Fruit fly (Drosophila melanogaster) S2 (cell line): ENCODE measurements around the gene snRNP-U1-C.

Experiments
- CG8478 ChIP-seq: fragments of >200 bp; optimal IDR thresholded peaks from 2 replicates; lab custom pipeline; 2018
- CTCF ChIP-seq, 2 experiments: fragments of >200 bp; optimal IDR thresholded peaks; 2 replicates each; lab custom pipeline; 2018

Gene snRNP-U1-C

DNA sequence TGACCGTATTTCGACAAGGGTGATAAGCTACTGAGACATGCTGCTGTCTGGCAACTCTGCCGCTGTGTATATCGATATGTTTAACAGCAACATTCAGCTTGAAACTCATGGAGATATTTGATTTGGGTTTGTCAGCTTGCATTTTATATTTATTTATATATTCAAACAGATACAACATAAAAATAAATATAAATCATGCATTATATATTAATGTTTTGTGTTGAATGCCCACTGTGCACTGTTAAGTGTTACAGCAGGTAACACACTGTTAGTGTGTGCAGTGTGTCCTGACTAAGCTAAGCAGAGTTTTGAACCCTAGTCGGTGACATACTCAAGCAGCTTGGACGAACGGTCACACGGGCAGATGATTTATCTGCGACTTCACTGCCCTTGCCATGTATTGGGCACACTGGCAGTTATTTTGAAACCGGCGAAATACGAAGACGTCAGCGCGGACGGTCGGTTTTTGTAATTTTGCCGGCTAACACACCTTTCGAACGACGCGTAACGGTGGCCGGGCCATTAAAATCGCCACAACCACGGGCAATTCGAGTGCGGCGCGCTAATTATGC, at the start of gene snRNP-U1-C, which contains the start of gene gukh:
Gene snRNP-U1-C (minus strand): TSS at position 37 of the 572 bp plus-strand sequence.
Gene gukh (plus strand): TSS at position 412 of the 572 bp plus-strand sequence.
- TF ChIP-seq CTCF (optimal IDR thresholded peaks at IDR 0.05; lab: Kevin White, UChicago): peak; percentile 74 to 79
- no peak for TF ChIP-seq CG8478 (lab: Kevin White, UChicago)

DNA sequence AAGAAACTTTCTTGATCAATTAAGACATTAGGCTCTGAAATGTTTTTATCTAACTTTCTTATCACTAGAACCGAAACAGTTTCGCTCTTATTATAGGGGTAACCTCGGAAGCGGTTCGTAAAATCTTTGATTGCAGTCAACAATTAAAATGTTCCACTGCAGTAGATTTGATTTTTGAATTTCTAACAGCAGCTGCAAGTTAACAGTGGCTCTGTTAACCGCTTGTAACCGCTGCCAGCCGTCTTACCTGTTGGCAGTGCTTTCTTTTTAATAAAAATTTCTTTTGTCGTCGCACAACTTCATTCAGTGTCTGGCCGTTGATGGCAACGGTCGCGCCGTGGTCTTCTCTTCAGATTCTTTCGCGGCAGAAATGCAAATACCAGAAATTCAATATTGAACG, 49.8 kb upstream of the snRNP-U1-C start, which contains the start of gene CG6026:
Gene CG6026 (plus strand): TSS at position 301 of the 400 bp plus-strand sequence.
- TF ChIP-seq CTCF (optimal IDR thresholded peaks at IDR 0.05; lab: Kevin White, UChicago) (no peak), CG8478 (lab: Kevin White, UChicago) (no peak)

DNA sequence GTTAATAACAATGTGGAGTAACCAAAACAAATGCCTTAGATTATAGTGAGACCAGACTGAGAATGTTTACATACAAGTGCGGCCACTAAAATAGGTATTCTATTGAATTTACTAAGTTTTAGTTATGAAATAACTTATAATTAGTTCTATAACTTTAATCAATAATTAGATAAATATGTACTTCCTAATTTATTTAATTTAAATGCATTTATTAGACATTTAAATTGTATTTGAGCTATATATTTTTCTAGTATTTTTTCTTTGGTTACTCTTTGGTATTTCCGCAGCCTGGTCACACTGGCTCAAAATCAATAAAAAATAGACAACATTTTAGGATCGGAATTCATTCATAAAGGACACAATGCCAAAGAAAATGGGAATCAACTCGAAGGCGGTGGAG, 47.8 kb upstream of the snRNP-U1-C start, which contains the start of the genes Prp18 and CG6013:
Gene Prp18 (minus strand): TSS at position 62 of the 400 bp plus-strand sequence.
Gene CG6013 (plus strand): TSS at position 294 of the 400 bp plus-strand sequence.
- TF ChIP-seq CTCF (optimal IDR thresholded peaks at IDR 0.05; lab: Kevin White, UChicago) (no peak), CG8478 (lab: Kevin White, UChicago) (no peak)

DNA sequence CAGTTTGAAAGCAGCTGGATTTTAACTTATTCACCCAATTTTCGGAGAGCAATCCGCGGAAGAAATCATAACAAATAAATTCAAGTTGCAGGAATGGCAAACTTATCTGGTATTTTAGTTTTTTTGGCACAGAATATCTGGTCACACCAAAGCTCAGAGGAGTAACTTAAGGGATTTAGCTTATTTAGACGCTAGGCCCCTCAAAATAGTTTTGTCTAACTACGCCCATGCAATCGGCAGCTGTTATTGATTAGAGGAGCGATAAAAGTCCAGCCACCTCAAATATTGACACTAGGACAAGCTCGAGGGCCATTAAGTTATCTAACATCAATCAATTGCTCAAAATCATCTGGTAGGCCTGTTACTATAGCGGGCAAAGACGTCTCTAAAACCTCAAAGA, 45.3 kb upstream of the snRNP-U1-C start, which contains the start of the genes GatA and P5cr:
Gene GatA (minus strand): TSS at position 100 of the 400 bp plus-strand sequence.
Gene P5cr (plus strand): TSS at position 174 of the 400 bp plus-strand sequence.
- TF ChIP-seq CTCF (optimal IDR thresholded peaks at IDR 0.05; lab: Kevin White, UChicago) (no peak), CG8478 (lab: Kevin White, UChicago) (no peak)

DNA sequence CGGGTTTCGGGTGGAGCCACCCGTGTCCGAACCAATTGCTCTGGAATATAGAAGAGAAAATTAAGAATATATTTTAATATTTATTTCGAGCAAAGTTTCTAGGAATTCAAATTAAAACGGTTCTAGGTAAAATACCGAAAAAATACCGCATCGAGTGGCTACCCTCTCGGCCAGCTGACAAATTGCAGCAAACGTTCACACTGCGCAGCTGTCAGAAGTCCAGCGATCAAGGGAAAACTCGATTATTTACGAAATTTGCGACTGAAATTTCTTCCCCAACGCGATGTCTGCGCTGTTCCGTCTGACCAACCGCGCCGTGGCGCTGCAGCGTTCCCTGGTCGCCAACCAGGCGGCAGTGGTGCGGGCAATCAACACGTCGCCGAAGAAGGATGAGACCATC, 43.7 kb upstream of the snRNP-U1-C start, which contains the start of gene NP15.6:
Gene NP15.6 (plus strand): TSS at position 204 of the 400 bp plus-strand sequence.
- TF ChIP-seq CTCF (optimal IDR thresholded peaks at IDR 0.05; lab: Kevin White, UChicago) (no peak), CG8478 (lab: Kevin White, UChicago) (no peak)

DNA sequence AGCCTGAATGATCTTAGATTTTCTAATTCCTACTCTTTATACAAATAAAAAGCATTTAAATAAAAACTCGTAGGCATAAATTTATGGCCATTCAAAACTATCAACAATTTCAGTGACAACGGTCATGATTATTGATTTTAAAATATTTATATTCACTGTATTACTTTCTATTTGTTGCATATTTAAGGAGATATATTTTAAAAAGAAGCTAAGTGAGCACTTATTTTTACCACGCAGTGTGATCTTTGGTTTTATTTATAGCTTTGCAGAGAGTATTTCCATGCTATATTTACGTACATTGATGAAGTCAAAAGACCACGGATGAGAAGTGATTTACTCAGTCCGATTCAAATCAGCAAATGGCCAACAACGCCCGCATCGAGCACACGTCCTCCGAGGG, 41.3 kb upstream of the snRNP-U1-C start, which contains the start of gene CG14285:
Gene CG14285 (plus strand): TSS at position 339 of the 400 bp plus-strand sequence.
- TF ChIP-seq CG8478 (lab: Kevin White, UChicago): no peak
- TF ChIP-seq CTCF (optimal IDR thresholded peaks at IDR 0.05; lab: Kevin White, UChicago): no peak

DNA sequence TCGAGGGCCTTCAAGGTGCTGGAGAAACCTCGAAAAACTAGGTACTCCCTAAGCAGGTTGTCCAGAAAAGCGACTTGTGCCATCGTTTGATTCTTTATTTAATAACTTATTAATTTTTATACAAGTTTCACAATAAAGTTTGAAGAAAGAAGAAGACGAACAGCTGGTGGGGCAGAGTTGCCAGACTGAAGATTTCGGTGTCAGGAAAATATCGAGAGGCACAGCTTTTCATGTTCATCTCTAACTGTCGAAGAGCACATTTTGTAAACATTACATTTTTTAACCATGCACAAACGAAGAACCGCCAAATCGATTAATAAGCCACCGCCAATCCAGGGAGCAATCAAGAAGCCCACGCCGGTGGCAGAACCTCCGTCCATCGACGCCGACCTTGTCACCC, 40.4 kb upstream of the snRNP-U1-C start, which contains the start of the genes CG6005 and CG14286:
Gene CG6005 (minus strand): TSS at position 169 of the 400 bp plus-strand sequence.
Gene CG14286 (plus strand): TSS at position 231 of the 400 bp plus-strand sequence.
- TF ChIP-seq CG8478 (lab: Kevin White, UChicago) (no peak), CTCF (optimal IDR thresholded peaks at IDR 0.05; lab: Kevin White, UChicago) (no peak)

DNA sequence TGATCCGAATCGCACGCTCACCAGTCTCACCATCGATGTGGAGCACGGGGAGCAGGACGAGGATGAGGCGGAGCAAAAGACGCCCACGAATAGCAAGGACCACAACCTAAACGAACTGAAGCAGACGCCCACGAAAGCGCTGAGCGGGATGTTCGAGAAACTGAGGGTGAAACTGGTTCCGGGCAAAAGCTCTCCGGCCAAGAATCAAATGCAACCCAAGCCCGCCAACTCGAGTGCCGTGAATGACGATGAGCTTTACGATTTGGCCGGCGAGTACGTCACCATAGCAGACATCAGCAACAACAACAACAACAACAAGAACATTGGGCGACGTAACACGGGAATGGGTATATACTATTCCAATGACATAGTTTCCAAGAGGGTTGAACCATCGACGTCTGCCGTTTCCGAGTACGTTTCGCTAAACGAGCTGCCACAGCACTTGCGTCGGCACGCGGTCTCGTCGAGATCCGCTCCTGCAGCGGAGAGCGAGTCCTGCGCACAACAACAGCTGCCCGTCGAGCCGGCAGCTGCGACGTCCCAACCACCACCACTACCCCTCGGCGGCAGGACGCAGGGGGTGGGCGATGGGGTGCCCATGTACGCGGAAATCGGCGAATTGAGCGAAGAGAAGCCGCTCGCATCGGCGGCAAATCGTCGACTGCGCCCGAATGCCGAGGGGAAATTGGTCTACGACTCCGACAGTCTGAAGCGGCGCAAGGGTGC, 34.0 kb upstream of the snRNP-U1-C start:
- TF ChIP-seq CG8478 (lab: Kevin White, UChicago): no peak
- no peak for TF ChIP-seq CTCF (optimal IDR thresholded peaks at IDR 0.05; lab: Kevin White, UChicago)

DNA sequence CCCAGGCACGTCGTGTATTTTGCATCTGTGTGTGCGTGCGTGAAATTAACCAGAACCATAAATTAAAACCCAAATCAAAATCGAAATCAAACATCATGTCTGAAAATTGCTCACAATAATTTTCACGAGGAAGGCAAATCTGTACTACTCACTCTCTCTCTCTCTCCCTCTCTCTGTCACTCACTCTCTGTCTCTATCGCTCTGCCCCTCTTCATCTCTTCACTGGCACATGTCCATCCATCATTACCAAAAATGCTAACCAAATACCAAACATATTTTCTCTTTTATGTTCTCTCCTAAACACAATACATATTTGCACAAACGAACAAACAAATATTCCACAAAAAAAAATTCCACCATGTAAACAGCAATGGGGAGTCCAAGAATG, 32.0 kb upstream of the snRNP-U1-C start:
- no peak for TF ChIP-seq CG8478 (lab: Kevin White, UChicago)
- no peak for TF ChIP-seq CTCF (optimal IDR thresholded peaks at IDR 0.05; lab: Kevin White, UChicago)

DNA sequence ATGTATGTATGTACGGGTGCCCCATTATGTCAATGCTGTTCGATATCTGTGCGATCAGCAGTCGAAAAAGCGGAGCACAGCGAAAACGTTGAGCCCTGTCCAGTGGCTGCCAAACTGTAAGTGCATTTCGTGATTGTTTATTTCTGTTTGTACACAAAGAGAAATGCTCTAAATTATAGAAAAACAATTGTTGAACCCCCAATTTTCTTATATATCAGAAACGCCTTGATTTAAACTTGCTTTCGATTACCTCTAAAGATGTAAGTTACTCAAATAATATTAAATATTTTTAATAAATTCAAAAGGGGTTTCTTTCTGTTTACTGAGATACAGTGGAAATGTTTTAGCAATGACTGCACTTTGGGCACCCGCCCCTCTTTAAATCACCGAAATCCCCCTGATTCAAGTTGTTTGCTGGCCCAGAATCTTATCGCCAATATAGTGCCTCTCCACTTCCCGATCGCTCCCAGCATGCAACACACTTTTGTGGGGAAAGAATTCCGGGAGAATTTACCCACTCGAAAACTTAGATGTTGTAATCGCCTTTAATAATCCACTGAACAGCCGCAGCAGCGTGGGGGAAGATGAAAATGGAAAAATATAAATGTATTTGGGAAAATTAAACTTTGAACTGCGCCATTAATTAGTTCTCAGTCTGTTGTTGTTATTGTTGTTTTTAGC, 31.4 kb upstream of the snRNP-U1-C start:
- TF ChIP-seq CTCF (optimal IDR thresholded peaks at IDR 0.05; lab: Kevin White, UChicago) (no peak), CG8478 (lab: Kevin White, UChicago) (no peak)

DNA sequence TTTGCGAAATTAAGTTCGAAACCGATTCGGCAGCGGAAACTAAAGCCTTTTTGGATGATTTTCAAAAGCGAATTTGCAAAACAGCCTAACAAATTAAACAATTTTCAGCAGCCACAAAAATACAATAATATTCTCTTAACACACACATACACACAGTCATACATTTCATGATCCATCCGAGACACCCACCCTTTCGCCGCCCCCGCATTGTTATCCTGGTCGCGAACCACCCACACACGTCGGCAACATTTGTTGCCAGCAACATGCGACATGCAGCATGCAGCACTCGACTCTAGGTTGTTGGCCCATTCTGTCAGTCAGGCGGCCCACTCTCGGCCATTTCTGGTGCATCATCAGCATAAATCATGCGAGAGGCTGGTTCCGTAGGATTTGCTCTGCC, 30.6 kb upstream of the snRNP-U1-C start:
- TF ChIP-seq CG8478 (lab: Kevin White, UChicago) (no peak), CTCF (optimal IDR thresholded peaks at IDR 0.05; lab: Kevin White, UChicago) (peak; percentile 52 to 56)

DNA sequence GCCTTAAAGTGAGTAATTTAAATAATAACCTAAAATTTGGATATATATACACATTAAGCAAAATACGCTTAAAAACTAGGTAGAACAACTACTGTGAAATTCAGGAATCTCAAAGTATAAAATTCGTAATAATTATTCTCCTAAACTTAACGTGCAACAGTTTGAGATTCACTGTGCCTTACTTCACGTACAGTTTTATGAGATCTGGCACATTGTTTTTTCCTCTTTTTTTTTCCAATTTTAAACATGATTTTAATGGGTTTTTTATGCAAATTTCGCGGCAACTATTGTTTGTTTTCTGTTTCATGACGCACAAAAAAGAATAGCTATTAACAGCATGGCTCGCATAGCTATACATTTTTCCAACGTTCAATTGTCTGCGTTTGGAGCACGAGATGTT, 28.4 kb upstream of the snRNP-U1-C start:
- TF ChIP-seq CG8478 (lab: Kevin White, UChicago): no peak
- no peak for TF ChIP-seq CTCF (optimal IDR thresholded peaks at IDR 0.05; lab: Kevin White, UChicago)

DNA sequence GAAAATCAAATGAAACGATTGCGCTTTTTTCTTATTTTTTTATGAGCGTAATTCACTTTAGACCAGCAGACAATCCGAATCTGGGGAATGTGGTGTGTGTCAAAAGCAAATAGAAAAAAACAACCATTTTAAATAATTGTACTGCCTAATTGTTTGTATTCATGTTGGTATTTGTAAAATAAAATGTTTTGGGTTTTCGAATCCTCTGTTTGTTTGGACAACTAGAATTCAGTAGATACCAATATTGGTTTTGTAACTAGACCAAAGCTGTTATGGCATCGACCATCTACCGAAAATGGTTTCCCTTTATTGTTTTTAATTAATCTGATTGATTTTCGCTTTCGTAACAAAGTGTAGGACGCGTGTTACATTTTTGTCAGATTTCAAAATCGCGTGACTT, 27.5 kb upstream of the snRNP-U1-C start:
- TF ChIP-seq CTCF (optimal IDR thresholded peaks at IDR 0.05; lab: Kevin White, UChicago) (no peak), CG8478 (lab: Kevin White, UChicago) (no peak)

DNA sequence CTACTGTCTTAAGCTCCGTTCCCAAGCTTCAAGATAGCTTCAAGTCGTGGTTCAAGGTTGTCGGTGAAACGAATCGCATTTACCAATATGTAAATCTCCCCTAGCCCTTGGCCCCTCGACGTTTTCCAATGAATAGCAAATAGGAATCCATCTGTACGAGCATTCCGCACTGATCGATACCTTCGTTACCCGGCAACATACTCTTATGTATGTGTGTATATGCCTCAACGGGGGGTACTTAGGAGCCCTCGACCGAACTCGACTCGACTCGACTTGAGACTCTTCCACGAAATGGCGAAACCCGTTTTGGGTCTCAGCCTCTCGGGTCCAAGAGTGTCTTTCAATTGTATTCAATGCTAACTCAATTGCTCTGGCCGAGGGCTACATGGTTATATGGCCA, 18.3 kb upstream of the snRNP-U1-C start:
- TF ChIP-seq CTCF (optimal IDR thresholded peaks at IDR 0.05; lab: Kevin White, UChicago): no peak
- no peak for TF ChIP-seq CG8478 (lab: Kevin White, UChicago)
